Worm (Caenorhabditis elegans) whole organism, L4 larva: ENCODE results near the gene snr-4.

ENCODE experiments used
- T26A8.4 ChIP-seq: fragments of 200-800 bp; sonication (Bioruptor generic); IDR thresholded peaks from 2 replicates; pipeline ENCODE4 v1.3.6; 2022; ENCODE audit warnings: missing genetic modification characterization, missing compliant biosample characterization
- Y105C5A.15 ChIP-seq: fragments of 200-800 bp; sonication (Bioruptor generic); IDR thresholded peaks from 2 replicates; pipeline ENCODE4 v1.3.6; 2022; ENCODE audit warnings: missing genetic modification characterization, missing compliant biosample characterization
- ZK546.5 ChIP-seq, 2 experiments: sonication (generic microtip); optimal IDR thresholded peaks; 2 replicates each; lab custom pipeline; 2017; ENCODE audit warnings: missing biosample characterization in 2 of 2, missing genetic modification characterization in 2 of 2
- aha-1 ChIP-seq: fragments of 150-350 bp; peaks from one replicate; lab custom pipeline; 2014; ENCODE audit warnings: missing biosample characterization, missing genetic modification characterization
- arid-1 ChIP-seq: fragments of 200-800 bp; sonication (Bioruptor generic); conservative IDR thresholded peaks from 2 replicates; pipeline ENCODE4 v1.3.6; 2022; ENCODE audit warnings: missing genetic modification reagents, missing genetic modification characterization, missing compliant biosample characterization
- attf-4 ChIP-seq: sonication (generic microtip); optimal IDR thresholded peaks from 3 replicates; lab custom pipeline; 2017; ENCODE audit warnings: missing biosample characterization, missing genetic modification characterization
- ceh-20 ChIP-seq: fragments of 200-800 bp; sonication (Bioruptor generic); IDR thresholded peaks from 2 replicates; pipeline ENCODE4 v1.3.6; 2022; ENCODE audit warnings: missing genetic modification reagents, missing genetic modification characterization, missing compliant biosample characterization
- ceh-28 ChIP-seq: fragments of 150-350 bp; optimal IDR thresholded peaks from 2 replicates; lab custom pipeline; 2014; ENCODE audit warnings: missing biosample characterization, missing genetic modification reagents, missing genetic modification characterization
- ceh-44 ChIP-seq: fragments of 200-800 bp; sonication (Bioruptor generic); IDR thresholded peaks from 2 replicates; pipeline ENCODE4 v1.3.6; 2022; ENCODE audit warnings: missing genetic modification reagents, missing genetic modification characterization, missing compliant biosample characterization
- ceh-62 ChIP-seq: sonication (generic microtip); optimal IDR thresholded peaks from 2 replicates; lab custom pipeline; 2017; ENCODE audit warnings: missing biosample characterization, missing genetic modification characterization
- ctbp-1 ChIP-seq: fragments of 200-800 bp; sonication (Bioruptor generic); IDR thresholded peaks from 2 replicates; pipeline ENCODE4 v1.3.6; 2022; ENCODE audit warnings: missing genetic modification reagents, missing genetic modification characterization, missing compliant biosample characterization
- daf-12 ChIP-seq: fragments of 150-350 bp; optimal IDR thresholded peaks from 2 replicates; lab custom pipeline; 2014; ENCODE audit warnings: missing biosample characterization, missing genetic modification reagents, missing genetic modification characterization
- daf-19 ChIP-seq: fragments of 200-800 bp; sonication (Bioruptor generic); conservative IDR thresholded peaks from 2 replicates; pipeline ENCODE4 v1.3.6; 2022; ENCODE audit warnings: missing genetic modification characterization, missing compliant biosample characterization
- dve-1 ChIP-seq: sonication (generic microtip); optimal IDR thresholded peaks from 2 replicates; lab custom pipeline; 2017; ENCODE audit warnings: antibody characterized with exemption, mild to moderate bottlenecking, missing genetic modification characterization, missing compliant biosample characterization; ENCODE audit not compliant: insufficient read depth
- egl-27 ChIP-seq: sonication (generic microtip); optimal IDR thresholded peaks from 3 replicates; lab custom pipeline; 2017; ENCODE audit warnings: missing biosample characterization, missing genetic modification reagents, missing genetic modification characterization
- egl-43 ChIP-seq: fragments of 200-800 bp; sonication (Bioruptor generic); IDR thresholded peaks from 2 replicates; pipeline ENCODE4 v1.3.6; 2022; ENCODE audit warnings: missing genetic modification reagents, missing genetic modification characterization, missing compliant biosample characterization
- fkh-10 ChIP-seq: fragments of 150-350 bp; optimal IDR thresholded peaks from 2 replicates; lab custom pipeline; 2014; ENCODE audit warnings: missing biosample characterization, missing genetic modification reagents, missing genetic modification characterization
- fos-1 ChIP-seq: fragments of 150-350 bp; optimal IDR thresholded peaks from 2 replicates; lab custom pipeline; 2014; ENCODE audit warnings: missing biosample characterization, missing genetic modification characterization
- hif-1 ChIP-seq, 2 experiments: sonication (generic microtip); optimal IDR thresholded peaks; 2 replicates each; lab custom pipeline; 2016 to 2017; ENCODE audit warnings: missing compliant biosample characterization in 2 of 2, missing genetic modification characterization in 2 of 2, missing genetic modification reagents in 2 of 2, missing genotype in 2 of 2, mild to moderate bottlenecking in 1 of 2
- hlh-11 ChIP-seq: fragments of 200-800 bp; sonication (Bioruptor generic); optimal IDR thresholded peaks from 2 replicates; lab custom pipeline; 2018; ENCODE audit warnings: mild to moderate bottlenecking, missing genetic modification characterization, missing compliant biosample characterization
- hlh-30 ChIP-seq: sonication (generic microtip); optimal IDR thresholded peaks from 2 replicates; lab custom pipeline; 2017; ENCODE audit warnings: antibody characterized with exemption, mild to moderate bottlenecking, missing genetic modification characterization, missing compliant biosample characterization; ENCODE audit not compliant: insufficient read depth
- lim-7 ChIP-seq: fragments of 200-800 bp; sonication (Bioruptor generic); IDR thresholded peaks from 2 replicates; pipeline ENCODE4 v1.3.6; 2022; ENCODE audit warnings: missing genetic modification characterization, missing compliant biosample characterization
- lin-1 ChIP-seq: fragments of 200-800 bp; sonication (Bioruptor generic); IDR thresholded peaks from 2 replicates; pipeline ENCODE4 v1.3.6; 2022; ENCODE audit warnings: missing genetic modification reagents, missing genetic modification characterization, missing compliant biosample characterization
- lin-38 ChIP-seq: fragments of 200-800 bp; sonication (Bioruptor generic); IDR thresholded peaks from 2 replicates; pipeline ENCODE4 v1.3.6; 2022; ENCODE audit warnings: missing genetic modification reagents, missing genetic modification characterization, missing compliant biosample characterization
- mdl-1 ChIP-seq, 2 experiments: fragments of 150-350 bp in 1 of 2; sonication (generic microtip) in 1 of 2; optimal IDR thresholded peaks; 2 replicates each; lab custom pipeline; 2014 to 2017; ENCODE audit warnings: missing biosample characterization in 2 of 2, missing genetic modification characterization in 2 of 2
- mes-2 ChIP-seq: sonication (generic microtip); optimal IDR thresholded peaks from 2 replicates; lab custom pipeline; 2016; ENCODE audit warnings: missing genotype, mild to moderate bottlenecking, missing genetic modification characterization, missing compliant biosample characterization; ENCODE audit not compliant: poor library complexity, severe bottlenecking
- nhr-10 ChIP-seq: fragments of 150-350 bp; optimal IDR thresholded peaks from 2 replicates; lab custom pipeline; 2014; ENCODE audit warnings: missing biosample characterization, missing genetic modification characterization
- nhr-102 ChIP-seq: sonication (generic microtip); optimal IDR thresholded peaks from 2 replicates; lab custom pipeline; 2016; ENCODE audit warnings: mild to moderate bottlenecking, missing genetic modification characterization, moderate library complexity, missing compliant biosample characterization
- nhr-28 ChIP-seq: fragments of 150-350 bp; optimal IDR thresholded peaks from 2 replicates; lab custom pipeline; 2014; ENCODE audit warnings: missing biosample characterization, missing genetic modification characterization
- nhr-41 ChIP-seq: fragments of 200-800 bp; sonication (Bioruptor generic); IDR thresholded peaks from 2 replicates; pipeline ENCODE4 v1.3.6; 2022; ENCODE audit warnings: missing genetic modification reagents, missing genetic modification characterization, missing compliant biosample characterization
- nhr-42 ChIP-seq: fragments of 200-800 bp; sonication (Bioruptor generic); IDR thresholded peaks from 2 replicates; pipeline ENCODE4 v1.3.6; 2022; ENCODE audit warnings: missing genetic modification characterization, missing compliant biosample characterization
- nhr-77 ChIP-seq: fragments of 150-350 bp; optimal IDR thresholded peaks from 2 replicates; lab custom pipeline; 2014; ENCODE audit warnings: missing biosample characterization, missing genetic modification characterization
- pha-4 ChIP-seq, 2 experiments: fragments of 150-350 bp in 1 of 2; fragments of 200-800 bp in 1 of 2; sonication (Bioruptor generic) in 1 of 2; IDR thresholded peaks in 1 of 2; optimal IDR thresholded peaks in 1 of 2; 2 replicates each; pipeline versions ENCODE4 v1.3.6 to Lab custom; 2014 to 2022; ENCODE audit warnings: missing genetic modification characterization in 2 of 2, missing genetic modification reagents in 2 of 2, missing biosample characterization in 1 of 2, missing compliant biosample characterization in 1 of 2
- saeg-2 ChIP-seq: fragments of 200-800 bp; sonication (Bioruptor generic); IDR thresholded peaks from 2 replicates; pipeline ENCODE4 v1.3.6; 2022; ENCODE audit warnings: missing genetic modification reagents, missing genetic modification characterization, missing compliant biosample characterization
- sdz-12 ChIP-seq: fragments of 200-800 bp; sonication (Bioruptor generic); optimal IDR thresholded peaks from 2 replicates; lab custom pipeline; 2018; ENCODE audit warnings: mild to moderate bottlenecking, missing genetic modification characterization, missing compliant biosample characterization
- snpc-1.2 ChIP-seq: fragments of 200-800 bp; sonication (Bioruptor generic); IDR thresholded peaks from 2 replicates; pipeline ENCODE4 v1.3.6; 2022; ENCODE audit warnings: missing genetic modification reagents, missing genetic modification characterization, missing compliant biosample characterization
- snpc-4 ChIP-seq: fragments of 150-350 bp; optimal IDR thresholded peaks from 2 replicates; lab custom pipeline; 2014; ENCODE audit warnings: missing biosample characterization, missing genetic modification characterization
- tra-1 ChIP-seq: fragments of 200-800 bp; sonication (Bioruptor generic); IDR thresholded peaks from 2 replicates; pipeline ENCODE4 v1.3.6; 2022; ENCODE audit warnings: missing genetic modification reagents, missing genetic modification characterization, missing compliant biosample characterization
- unc-62 ChIP-seq, 3 experiments: fragments of 150-350 bp in 1 of 3; sonication (generic microtip); optimal IDR thresholded peaks in 2 of 3; peaks in 1 of 3; 1 replicate in 1 of 3; 2 replicates in 2 of 3; lab custom pipeline; 2014 to 2017; ENCODE audit warnings: missing biosample characterization in 3 of 3, missing genetic modification characterization in 3 of 3, missing genetic modification reagents in 3 of 3, missing genotype in 1 of 3
- zag-1 ChIP-seq: fragments of 150-350 bp; optimal IDR thresholded peaks from 2 replicates; lab custom pipeline; 2014; ENCODE audit warnings: missing biosample characterization, missing genetic modification characterization
- zfp-2 ChIP-seq: sonication (generic microtip); optimal IDR thresholded peaks from 2 replicates; lab custom pipeline; 2016; ENCODE audit warnings: mild to moderate bottlenecking, missing genetic modification characterization, missing compliant biosample characterization

The snr-4 gene

ce11 chrV:12013298-12013697 is 33.8 kb upstream of the snr-4 start, which contains the start of gene add-2 (continued):
- TF ChIP-seq nhr-42 (GFP tag; lab: Robert Waterston, UW) = no peak
- TF ChIP-seq lin-1 (GFP tag; lab: Robert Waterston, UW) = no peak
- TF ChIP-seq lim-7 (GFP tag; lab: Robert Waterston, UW) = no peak
- TF ChIP-seq nhr-10 (tag; lab: Kevin White, UChicago) = no peak
- no peak for TF ChIP-seq daf-12 (tag; lab: Kevin White, UChicago)
- no peak for TF ChIP-seq egl-43 (GFP tag; lab: Robert Waterston, UW)
- TF ChIP-seq daf-19 (GFP tag; lab: Robert Waterston, UW) = no peak
- TF ChIP-seq fos-1 (tag; lab: Kevin White, UChicago) = no peak
- TF ChIP-seq ctbp-1 (GFP tag; lab: Robert Waterston, UW) = no peak
- TF ChIP-seq Y105C5A.15 (GFP tag; lab: Robert Waterston, UW) = no peak
- TF ChIP-seq tra-1 = no peak
- TF ChIP-seq fkh-10 (GFP tag; lab: Kevin White, UChicago) = no peak
- TF ChIP-seq dve-1 (tag; lab: Kevin White, UChicago) = peak; percentile 43
- TF ChIP-seq T26A8.4 (GFP tag; lab: Robert Waterston, UW) = no peak
- no peak for TF ChIP-seq ceh-44 (GFP tag; lab: Robert Waterston, UW)
- no peak for TF ChIP-seq ceh-28 (tag; lab: Kevin White, UChicago)
- TF ChIP-seq nhr-77 (tag; lab: Kevin White, UChicago) = peak; percentile 31
- no peak for TF ChIP-seq hlh-30
- TF ChIP-seq attf-4 (tag; lab: Kevin White, UChicago) = no peak
- TF ChIP-seq nhr-28 = no peak
- TF ChIP-seq nhr-41 (GFP tag; lab: Robert Waterston, UW) = no peak
- no peak for TF ChIP-seq snpc-4 (tag; lab: Kevin White, UChicago)
- TF ChIP-seq hlh-11 (tag; lab: Kevin White, UChicago) = peak; percentile 29
- TF ChIP-seq aha-1 = no peak
- no peak for TF ChIP-seq zag-1 (tag; lab: Kevin White, UChicago)
- TF ChIP-seq ZK546.5 (tag; optimal IDR thresholded peaks at IDR 0.05; lab: Kevin White, UChicago) = no peak

ce11 chrV:12011686-12012085 is 32.2 kb upstream of the snr-4 start:
- no peak for TF ChIP-seq sdz-12 (GFP tag; lab: Kevin White, UChicago)
- no peak for TF ChIP-seq lin-38 (GFP tag; lab: Robert Waterston, UW)
- no peak for TF ChIP-seq egl-27 (tag; lab: Kevin White, UChicago)
- TF ChIP-seq ceh-62 (tag; lab: Kevin White, UChicago) = no peak
- TF ChIP-seq pha-4 (GFP tag; IDR thresholded peaks at IDR 0.05; lab: Robert Waterston, UW) = no peak
- TF ChIP-seq pha-4 (tag; optimal IDR thresholded peaks at IDR 0.05; lab: Kevin White, UChicago) = no peak
- no peak for TF ChIP-seq snpc-1.2 (GFP tag; lab: Robert Waterston, UW)
- TF ChIP-seq unc-62 (GFP tag; optimal IDR thresholded peaks at IDR 0.05 in 1 of 2; lab: Kevin White, UChicago) = peak in 1 of 2 experiments; percentile 76
- TF ChIP-seq unc-62 (tag; optimal IDR thresholded peaks at IDR 0.05; lab: Kevin White, UChicago) = no peak
- TF ChIP-seq mes-2 (tag; lab: Kevin White, UChicago) = no peak
- TF ChIP-seq ZK546.5 (tag; optimal IDR thresholded peaks at IDR 0.05; lab: Kevin White, UChicago) = no peak
- TF ChIP-seq zfp-2 (tag; lab: Kevin White, UChicago) = no peak
- TF ChIP-seq ceh-20 (GFP tag; lab: Robert Waterston, UW) = no peak
- TF ChIP-seq nhr-28 = peak; percentile 61
- no peak for TF ChIP-seq Y105C5A.15 (GFP tag; lab: Robert Waterston, UW)
- no peak for TF ChIP-seq arid-1 (GFP tag; lab: Robert Waterston, UW)
- no peak for TF ChIP-seq hif-1 (tag; optimal IDR thresholded peaks at IDR 0.05; lab: Kevin White, UChicago)
- no peak for TF ChIP-seq saeg-2 (GFP tag; lab: Robert Waterston, UW)
- no peak for TF ChIP-seq lim-7 (GFP tag; lab: Robert Waterston, UW)
- peak; percentile 5 for TF ChIP-seq hlh-30
- TF ChIP-seq mdl-1 (tag; optimal IDR thresholded peaks at IDR 0.05; lab: Kevin White, UChicago) = no peak
- no peak for TF ChIP-seq zag-1 (tag; lab: Kevin White, UChicago)
- no peak for TF ChIP-seq nhr-102 (tag; lab: Kevin White, UChicago)
- TF ChIP-seq daf-19 (GFP tag; lab: Robert Waterston, UW) = no peak
